Fruit fly (Drosophila melanogaster): Measurements from ENCODE around the gene CG32816.

DNA sequence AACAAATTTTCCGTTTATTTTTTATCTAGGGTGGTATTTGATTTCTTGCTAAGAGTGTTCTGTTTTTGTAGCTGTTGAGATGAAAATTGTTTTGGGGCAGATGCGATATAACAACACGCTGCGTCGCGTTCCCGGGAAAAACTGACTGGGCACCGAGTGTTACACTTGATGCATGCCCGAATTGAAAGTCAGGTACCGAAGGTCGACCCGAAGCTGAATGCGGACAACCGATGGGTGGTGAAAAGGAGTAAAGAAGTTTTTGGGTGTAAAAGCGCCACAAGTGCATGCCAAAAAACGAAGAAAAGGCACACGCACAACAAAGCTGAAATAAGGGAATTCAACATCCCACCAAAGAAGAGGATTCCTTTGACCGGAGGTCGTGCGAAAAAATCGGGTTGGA is 175.7 kb downstream of the CG32816 start, which contains the start of gene CG13375:
- TF ChIP-seq CG8478 (optimal IDR thresholded peaks at IDR 0.05) = no peak
- TF ChIP-seq CTCF (optimal IDR thresholded peaks at IDR 0.05) = no peak
